Worm (Caenorhabditis elegans): ENCODE results near the gene str-89.

str-89 gene

ce11 chrV:17707022-17707421 is 38.4 kb downstream of the str-89 start, which contains the start of gene srh-31:
srh-31 (plus strand) TSS chrV:17707322.
- TF ChIP-seq dao-5 (tag; optimal IDR thresholded peaks at IDR 0.05), result no peak
- TF ChIP-seq W03F9.2 (tag; optimal IDR thresholded peaks at IDR 0.05), result no peak
- TF ChIP-seq him-1 (tag; optimal IDR thresholded peaks at IDR 0.05), result no peak

DNA sequence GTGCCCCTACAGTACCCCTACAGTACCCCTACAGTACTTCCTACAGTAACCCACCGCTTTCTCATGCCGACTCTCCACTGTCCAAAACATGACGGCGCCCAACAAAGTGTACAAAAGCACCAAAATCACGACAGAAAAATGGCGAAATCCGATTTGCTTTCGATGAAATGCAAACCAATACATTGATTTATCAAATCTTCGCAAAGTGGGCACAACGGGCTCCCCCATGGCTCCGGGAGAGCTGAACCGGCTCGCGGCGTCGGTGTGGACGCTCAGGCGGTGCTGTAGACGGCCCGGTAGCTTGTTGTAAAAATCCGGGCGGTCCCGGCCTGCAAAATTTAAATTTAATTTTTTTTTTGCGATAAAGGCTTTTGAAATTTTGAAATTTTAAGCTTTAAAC is 43.7 kb downstream of the str-89 start:
- TF ChIP-seq dao-5 (tag; optimal IDR thresholded peaks at IDR 0.05) (no peak), him-1 (tag; optimal IDR thresholded peaks at IDR 0.05) (no peak), W03F9.2 (tag; optimal IDR thresholded peaks at IDR 0.05) (no peak)

- TF ChIP-seq dao-5 (tag; optimal IDR thresholded peaks at IDR 0.05) (no peak), him-1 (tag; optimal IDR thresholded peaks at IDR 0.05) (no peak), W03F9.2 (tag; optimal IDR thresholded peaks at IDR 0.05) (no peak)
These were observed 45.7 kb downstream of the str-89 start, which contains the start of gene twk-33 for ce11 chrV:17714330-17714729. twk-33 (minus strand) TSS chrV:17714377.

- TF ChIP-seq W03F9.2 (tag; optimal IDR thresholded peaks at IDR 0.05) (no peak), him-1 (tag; optimal IDR thresholded peaks at IDR 0.05) (no peak), dao-5 (tag; optimal IDR thresholded peaks at IDR 0.05) (no peak)
These were observed 50.0 kb downstream of the str-89 start, which contains the start of gene str-77 for ce11 chrV:17718647-17719046. str-77 (plus strand) TSS chrV:17718947.
